Fruit fly (Drosophila melanogaster) whole organism, wandering third instar larva: ENCODE results near the gene PGRP-LC.

Experiments used
- Abd-B ChIP-seq: fragments of >200 bp; optimal IDR thresholded peaks from 2 replicates; lab custom pipeline; 2017; ENCODE audit warnings: missing biosample characterization, missing genetic modification characterization
- CG9705 ChIP-seq: fragments of 200-800 bp; sonication (Bioruptor generic); optimal IDR thresholded peaks from 2 replicates; lab custom pipeline; 2018; ENCODE audit warnings: missing biosample characterization, mild to moderate bottlenecking, missing genetic modification characterization
- Dfd ChIP-seq: fragments of >200 bp; optimal IDR thresholded peaks from 2 replicates; lab custom pipeline; 2017; ENCODE audit warnings: missing biosample characterization, missing genetic modification characterization
- Dif ChIP-seq: fragments of 200-275, 200-300 bp; sonication (Bioruptor generic); optimal IDR thresholded peaks from 2 replicates; lab custom pipeline; 2018; ENCODE audit warnings: missing biosample characterization, missing genetic modification characterization; ENCODE audit not compliant: partially characterized antibody
- GATAd ChIP-seq: sonication (Bioruptor generic); optimal IDR thresholded peaks from 2 replicates; lab custom pipeline; 2016; ENCODE audit warnings: missing biosample characterization, missing genetic modification characterization
- HLH106 ChIP-seq: fragments of 200-800 bp; optimal IDR thresholded peaks from 3 replicates; lab custom pipeline; 2019; ENCODE audit warnings: missing biosample characterization, mild to moderate bottlenecking, missing genetic modification characterization, moderate library complexity
- Jra ChIP-seq: sonication (Bioruptor generic); optimal IDR thresholded peaks from 2 replicates; lab custom pipeline; 2016; ENCODE audit warnings: missing biosample characterization, missing genetic modification characterization
- OdsH ChIP-seq: fragments of 200-800 bp; sonication (Bioruptor generic); optimal IDR thresholded peaks from 2 replicates; lab custom pipeline; 2016; ENCODE audit warnings: missing biosample characterization, mild to moderate bottlenecking, missing genetic modification characterization
- Sp1 ChIP-seq: fragments of 200-800 bp; sonication (Bioruptor generic); optimal IDR thresholded peaks from 3 replicates; lab custom pipeline; 2019; ENCODE audit warnings: missing biosample characterization, mild to moderate bottlenecking, missing genetic modification characterization, moderate library complexity
- brk ChIP-seq: fragments of 200-800 bp; sonication (Bioruptor generic); optimal IDR thresholded peaks from 2 replicates; lab custom pipeline; 2016; ENCODE audit warnings: missing biosample characterization, mild to moderate bottlenecking, missing genetic modification characterization
- fru ChIP-seq: fragments of 200-800 bp; sonication (Bioruptor generic); optimal IDR thresholded peaks from 3 replicates; lab custom pipeline; 2016; ENCODE audit warnings: missing biosample characterization, mild to moderate bottlenecking, missing genetic modification characterization
- psq ChIP-seq: fragments of 200-800 bp; sonication (Bioruptor generic); optimal IDR thresholded peaks from 3 replicates; lab custom pipeline; 2017; ENCODE audit warnings: missing biosample characterization, mild to moderate bottlenecking, missing genetic modification characterization, moderate library complexity

DNA sequence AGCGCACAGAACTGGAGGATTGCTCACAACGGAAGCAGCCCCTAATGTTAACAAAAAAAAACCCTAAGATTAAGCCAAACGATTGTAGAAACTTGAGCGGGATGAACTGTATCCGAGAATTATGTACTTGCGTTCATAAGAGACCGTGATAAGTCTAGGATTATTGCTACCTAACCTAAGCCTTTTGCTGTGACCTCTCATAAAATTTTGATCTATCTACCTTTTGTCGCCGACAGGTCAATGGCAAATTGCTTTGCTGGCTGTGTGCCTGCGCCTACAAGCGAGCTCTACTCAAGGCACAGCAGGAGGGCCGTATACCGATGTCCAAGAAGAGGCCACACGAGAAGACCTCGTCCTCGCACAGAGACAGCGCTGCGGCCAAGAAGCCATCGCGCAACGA lies 30.1 kb downstream of the PGRP-LC start:
- TF ChIP-seq Dfd (GFP tag; lab: Kevin White, UChicago), result no peak
- no peak for TF ChIP-seq Abd-B (GFP tag; lab: Kevin White, UChicago)
- no peak for TF ChIP-seq psq
- TF ChIP-seq Sp1 (GFP tag; lab: Kevin White, UChicago), result no peak
- no peak for TF ChIP-seq fru
- TF ChIP-seq OdsH (GFP tag; lab: Kevin White, UChicago), result no peak
- no peak for TF ChIP-seq CG9705 (GFP tag; lab: Kevin White, UChicago)
- no peak for TF ChIP-seq Dif (GFP tag; lab: Kevin White, UChicago)
- TF ChIP-seq Jra, result no peak
- no peak for TF ChIP-seq brk (GFP tag; lab: Kevin White, UChicago)
- no peak for TF ChIP-seq HLH106 (tag; lab: Kevin White, UChicago)
- TF ChIP-seq GATAd (GFP tag; lab: Kevin White, UChicago), result no peak
